Worm (Caenorhabditis elegans) whole organism, L4 larva: ENCODE measurements around the gene arle-14.

Experiments used
- ama-1 ChIP-seq: fragments of 150-350 bp; optimal IDR thresholded peaks from 2 replicates; lab custom pipeline; 2014; ENCODE audit warnings: inconsistent platforms, mixed read lengths
- nhr-28 ChIP-seq: fragments of 150-350 bp; optimal IDR thresholded peaks from 2 replicates; lab custom pipeline; 2014; ENCODE audit warnings: missing biosample characterization, missing genetic modification characterization

ce11 chrIII:5708024-5708423 lies 15.3 kb downstream of the arle-14 start:
- TF ChIP-seq nhr-28 (tag; lab: Kevin White, UChicago) = no peak
- no peak for TF ChIP-seq ama-1 (lab: Kevin White, UChicago)
